Worm (Caenorhabditis elegans) whole organism, early embryonic: ENCODE data around the gene K02E2.8.

ENCODE experiments used
- B0310.2 ChIP-seq: sonication (generic microtip); optimal IDR thresholded peaks from 2 replicates; lab custom pipeline; 2016; ENCODE audit warnings: mild to moderate bottlenecking, missing genetic modification characterization, missing compliant biosample characterization
- ama-1 ChIP-seq: fragments of 150-350 bp; optimal IDR thresholded peaks from 2 replicates; lab custom pipeline; 2014
- ceh-36 ChIP-seq: sonication (generic microtip); optimal IDR thresholded peaks from 2 replicates; lab custom pipeline; 2016; ENCODE audit warnings: missing genetic modification characterization, inconsistent platforms, missing compliant biosample characterization
- ets-7 ChIP-seq: sonication (generic microtip); optimal IDR thresholded peaks from 2 replicates; lab custom pipeline; 2016; ENCODE audit warnings: missing genotype, missing genetic modification characterization, missing compliant biosample characterization
- flt-1 ChIP-seq: fragments of 200-800 bp; sonication (Bioruptor generic); IDR thresholded peaks from 2 replicates; pipeline ENCODE4 v1.3.6; 2022; ENCODE audit warnings: missing genetic modification characterization, missing compliant biosample characterization
- hmg-4 ChIP-seq: fragments of 200-800 bp; sonication (Bioruptor generic); optimal IDR thresholded peaks from 2 replicates; lab custom pipeline; 2018; ENCODE audit warnings: mild to moderate bottlenecking, missing genetic modification characterization, missing compliant biosample characterization
- scrt-1 ChIP-seq: fragments of 200-800 bp; sonication (Bioruptor generic); IDR thresholded peaks from 2 replicates; pipeline ENCODE4 v1.3.6; 2022; ENCODE audit warnings: missing genetic modification characterization, missing compliant biosample characterization
- sea-1 ChIP-seq: fragments of 200-800 bp; sonication (Bioruptor generic); conservative IDR thresholded peaks from 2 replicates; pipeline ENCODE4 v1.3.6; 2022; ENCODE audit warnings: missing genetic modification characterization, missing compliant biosample characterization
- tbx-11 ChIP-seq: fragments of 200-800 bp; sonication (Bioruptor generic); IDR thresholded peaks from 2 replicates; pipeline ENCODE4 v1.3.6; 2022; ENCODE audit warnings: missing genetic modification characterization, missing compliant biosample characterization

DNA sequence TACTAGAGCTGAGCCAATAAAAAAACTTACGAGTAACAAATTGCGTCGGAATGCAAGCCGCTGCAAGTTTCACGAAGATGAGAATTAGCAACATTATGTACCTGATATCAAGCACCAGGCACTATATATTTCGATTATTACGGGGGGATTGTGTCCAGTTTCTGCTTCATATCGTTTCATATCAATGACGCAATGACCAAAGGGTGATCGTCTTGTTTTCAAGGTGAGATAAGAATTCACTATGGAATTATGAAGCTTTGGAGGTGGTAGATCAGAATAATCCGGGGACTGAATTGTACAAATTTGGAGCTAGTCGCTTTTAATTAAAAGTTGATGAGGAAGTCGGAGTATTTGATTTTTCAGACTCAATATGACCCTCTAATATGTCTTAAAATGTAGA, at the start of gene K02E2.8:
- TF ChIP-seq ama-1 (no peak), ets-7 (tag; lab: Kevin White, UChicago) (no peak), B0310.2 (tag; lab: Kevin White, UChicago) (no peak), sea-1 (GFP tag; lab: Robert Waterston, UW) (no peak), tbx-11 (GFP tag; lab: Robert Waterston, UW) (no peak), scrt-1 (GFP tag; lab: Robert Waterston, UW) (no peak), ceh-36 (tag; lab: Kevin White, UChicago) (no peak), hmg-4 (GFP tag; lab: Kevin White, UChicago) (no peak), flt-1 (GFP tag; lab: Robert Waterston, UW) (no peak)
